Worm (Caenorhabditis elegans): Measurements from ENCODE around the gene hsp-17.

Gene hsp-17

DNA sequence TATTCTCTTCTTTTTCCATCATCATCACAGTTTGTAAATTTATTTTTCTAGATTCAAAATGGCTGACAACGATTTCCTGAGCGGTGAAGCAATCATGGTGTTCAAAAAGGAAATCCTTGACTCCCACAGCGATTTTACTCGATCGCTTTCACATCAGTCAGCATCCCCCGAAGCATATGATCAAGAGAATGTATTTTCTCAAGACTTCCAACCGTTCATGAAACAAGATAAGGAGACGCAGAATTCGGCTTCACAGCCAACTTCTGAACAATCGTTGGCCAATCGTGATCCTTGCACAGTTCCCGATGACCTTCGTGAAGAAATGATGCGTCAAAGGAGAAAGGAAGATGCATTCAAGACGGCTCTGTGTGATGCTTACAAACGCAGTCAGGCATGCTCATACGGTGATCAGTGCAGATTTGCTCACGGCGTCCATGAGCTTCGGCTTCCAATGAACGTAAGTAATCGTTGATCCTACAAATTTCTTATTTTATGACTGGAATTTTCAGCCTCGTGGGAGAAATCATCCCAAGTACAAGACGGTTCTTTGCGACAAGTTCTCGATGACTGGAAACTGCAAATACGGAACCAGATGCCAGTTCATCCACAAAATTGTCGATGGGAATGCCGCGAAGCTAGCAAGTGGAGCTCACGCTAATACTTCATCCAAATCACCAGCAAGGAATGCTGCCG lies 28.5 kb upstream of the hsp-17 start, which contains the start of gene pos-1:
Gene pos-1, plus strand, starts transcription at position 51 of the 693 bp plus-strand sequence.
- TF ChIP-seq mml-1 (tag; optimal IDR thresholded peaks at IDR 0.05) (no peak), lin-39 (tag; optimal IDR thresholded peaks at IDR 0.05) (no peak), nhr-77 (tag; optimal IDR thresholded peaks at IDR 0.05) (no peak)

DNA sequence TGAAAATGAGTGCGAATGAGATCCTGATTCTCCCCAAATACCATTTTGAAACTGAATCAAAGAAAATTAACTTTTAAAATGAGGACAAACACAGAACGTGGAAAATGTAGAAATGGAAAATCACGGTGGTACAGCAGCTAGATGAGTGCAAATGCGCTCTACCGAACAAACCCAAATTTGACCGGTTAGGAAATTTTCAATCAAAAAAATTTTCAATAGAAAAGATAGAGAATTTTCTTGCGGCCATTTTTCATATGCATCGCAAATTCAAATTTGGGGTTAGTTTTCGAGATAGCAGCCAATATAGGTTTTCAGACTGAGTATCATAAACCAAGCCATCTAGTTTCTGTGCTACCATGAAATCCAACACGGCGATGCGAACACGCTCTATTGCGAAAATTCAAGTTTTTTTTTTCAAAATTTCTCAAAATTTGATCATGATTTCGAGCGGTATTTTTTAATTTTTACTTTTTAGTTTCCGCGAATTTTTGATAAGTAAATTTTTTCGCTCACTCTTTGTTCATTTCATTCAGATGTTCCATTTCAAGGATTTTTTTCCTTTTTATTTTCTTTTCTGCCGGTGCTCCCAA lies 27.8 kb upstream of the hsp-17 start, which contains the start of gene vha-18:
Gene vha-18, minus strand, starts transcription at position 51 of the 590 bp plus-strand sequence.
- TF ChIP-seq nfya-1 (tag; optimal IDR thresholded peaks at IDR 0.05; ENCODE audit: insufficient read depth) (no peak), ama-1 (optimal IDR thresholded peaks at IDR 0.05) (no peak), egl-27 (tag; optimal IDR thresholded peaks at IDR 0.05) (no peak), zag-1 (tag; optimal IDR thresholded peaks at IDR 0.05) (no peak), nhr-12 (tag; optimal IDR thresholded peaks at IDR 0.05) (no peak), lin-39 (tag; optimal IDR thresholded peaks at IDR 0.05) (no peak), elt-3 (tag; optimal IDR thresholded peaks at IDR 0.05) (no peak), nhr-28 (tag; optimal IDR thresholded peaks at IDR 0.05) (no peak), ceh-16 (tag; optimal IDR thresholded peaks at IDR 0.05) (no peak), hmg-11 (tag; optimal IDR thresholded peaks at IDR 0.05) (no peak)

ce11 chrV:8410406-8410805 lies 24.7 kb upstream of the hsp-17 start, which contains the start of gene F52E1.2:
F52E1.2 (plus strand) TSS chrV:8410595.
- no peak for TF ChIP-seq nhr-43 (tag; optimal IDR thresholded peaks at IDR 0.05; ENCODE audit: poor library complexity, severe bottlenecking)
- no peak for TF ChIP-seq zag-1 (tag; optimal IDR thresholded peaks at IDR 0.05)
- no peak for TF ChIP-seq nhr-67 (tag; optimal IDR thresholded peaks at IDR 0.05)

- TF ChIP-seq nhr-25 (tag; optimal IDR thresholded peaks at IDR 0.05) (peak; percentile 41), ceh-28 (tag; optimal IDR thresholded peaks at IDR 0.05) (peak; percentile 46), nhr-23 (tag; optimal IDR thresholded peaks at IDR 0.05) (peak; percentile 78), skn-1 (tag; optimal IDR thresholded peaks at IDR 0.05) (no peak)
Observed at ce11 chrV:8409594-8409993, 23.9 kb upstream of the hsp-17 start.

DNA sequence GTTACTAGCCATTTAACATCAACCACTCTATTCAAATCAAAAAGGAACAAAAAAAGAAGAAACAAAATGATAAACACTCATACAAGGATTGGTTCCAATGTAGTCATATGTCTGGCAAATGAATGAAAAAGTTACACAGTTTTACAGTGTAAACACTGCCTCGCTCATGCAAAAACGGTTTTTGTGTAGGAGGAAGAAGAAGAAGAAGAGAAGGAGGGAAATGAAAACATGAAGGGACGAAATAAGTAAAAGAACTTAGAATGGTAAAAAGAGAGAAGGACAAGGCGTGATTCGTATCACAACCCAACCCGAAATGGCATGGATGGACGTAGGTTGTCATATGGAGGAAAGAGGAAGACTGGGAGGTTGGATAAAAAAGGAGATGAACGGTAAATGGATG lies 21.2 kb upstream of the hsp-17 start:
- TF ChIP-seq pha-4 (tag; optimal IDR thresholded peaks at IDR 0.05), result peak; percentile 64
- peak; percentile 38 for TF ChIP-seq nhr-25 (tag; optimal IDR thresholded peaks at IDR 0.05)
- TF ChIP-seq pqm-1 (tag; optimal IDR thresholded peaks at IDR 0.05), result peak; percentile 41
- TF ChIP-seq nhr-76 (tag; optimal IDR thresholded peaks at IDR 0.05), result no peak

ce11 chrV:8406155-8406554 lies 20.4 kb upstream of the hsp-17 start:
- TF ChIP-seq nhr-25 (tag; optimal IDR thresholded peaks at IDR 0.05) (peak; percentile 67), ztf-11 (tag; optimal IDR thresholded peaks at IDR 0.05) (no peak), R02D3.7 (tag; optimal IDR thresholded peaks at IDR 0.05) (no peak), lsy-12 (tag; optimal IDR thresholded peaks at IDR 0.05) (no peak), mml-1 (tag; optimal IDR thresholded peaks at IDR 0.05) (no peak)

- TF ChIP-seq nhr-25 (tag; optimal IDR thresholded peaks at IDR 0.05) (peak; percentile 6), nhr-12 (tag; optimal IDR thresholded peaks at IDR 0.05) (no peak), elt-1 (tag; optimal IDR thresholded peaks at IDR 0.05) (no peak), elt-3 (tag; optimal IDR thresholded peaks at IDR 0.05) (peak in 1 of 3 experiments; percentile 55)
Observed at ce11 chrV:8404339-8404738, 18.6 kb upstream of the hsp-17 start.

ce11 chrV:8403916-8404315 lies 18.2 kb upstream of the hsp-17 start:
- peak; percentile 76 for TF ChIP-seq elt-2 (tag; optimal IDR thresholded peaks at IDR 0.05)
- TF ChIP-seq zag-1 (tag; optimal IDR thresholded peaks at IDR 0.05), result no peak
- no peak for TF ChIP-seq nhr-43 (tag; optimal IDR thresholded peaks at IDR 0.05; ENCODE audit: poor library complexity, severe bottlenecking)
- no peak for TF ChIP-seq fkh-10 (GFP tag; optimal IDR thresholded peaks at IDR 0.05)
- peak; percentile 40 for TF ChIP-seq pqm-1 (tag; optimal IDR thresholded peaks at IDR 0.05)
